Fruit fly (Drosophila melanogaster): Measurements from ENCODE around the gene CG12811.

dm6 chr3R:10087206-10087927, 38.8 kb upstream of the CG12811 start:
- no peak for TF ChIP-seq CTCF (optimal IDR thresholded peaks at IDR 0.05)
- TF ChIP-seq CG8478 (optimal IDR thresholded peaks at IDR 0.05), result peak; percentile 41
